Worm (Caenorhabditis elegans): ENCODE data around the gene R02D5.10.

DNA sequence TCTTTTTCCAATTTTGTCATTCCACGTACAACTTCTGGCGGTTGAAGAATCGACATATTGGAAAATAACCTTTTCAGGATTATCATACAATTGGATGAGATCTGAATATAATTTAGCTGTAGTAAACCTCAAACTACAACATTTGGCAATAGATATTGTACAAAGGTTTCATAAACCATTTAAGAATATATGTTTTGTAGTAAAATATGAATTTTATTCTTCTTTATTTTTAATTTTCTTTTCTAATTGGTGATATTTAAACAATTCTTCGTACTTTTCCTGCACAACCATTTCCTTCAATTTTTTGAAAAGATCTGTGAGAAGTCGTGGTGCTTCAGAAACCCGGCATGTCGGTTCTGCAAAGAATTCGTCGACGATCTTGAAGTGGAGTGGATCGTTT, 38.9 kb downstream of the R02D5.10 start, which contains the start of gene C53A5.17:
- no peak for TF ChIP-seq ama-1 (optimal IDR thresholded peaks at IDR 0.05)
- no peak for TF ChIP-seq ama-1 (GFP tag; optimal IDR thresholded peaks at IDR 0.05)
- no peak for TF ChIP-seq Y95B8A.8 (GFP tag; IDR thresholded peaks at IDR 0.05)
- TF ChIP-seq Y56A3A.18 (GFP tag; IDR thresholded peaks at IDR 0.05) = no peak
- no peak for TF ChIP-seq atf-7 (tag; optimal IDR thresholded peaks at IDR 0.05)
- TF ChIP-seq ceh-79 (tag; optimal IDR thresholded peaks at IDR 0.05) = no peak
- no peak for TF ChIP-seq unc-62 (GFP tag; optimal IDR thresholded peaks at IDR 0.05)
- TF ChIP-seq lag-1 (GFP tag; IDR thresholded peaks at IDR 0.05) = no peak
- TF ChIP-seq madf-6 (GFP tag; IDR thresholded peaks at IDR 0.05) = no peak
- TF ChIP-seq sea-2 (GFP tag; IDR thresholded peaks at IDR 0.05) = no peak
- no peak for TF ChIP-seq lsy-27 (tag; optimal IDR thresholded peaks at IDR 0.05; ENCODE audit: borderline replicate concordance, insufficient read depth)
- no peak for TF ChIP-seq ets-4 (GFP tag; optimal IDR thresholded peaks at IDR 0.05)
- TF ChIP-seq repo-1 (tag; optimal IDR thresholded peaks at IDR 0.05) = no peak
- TF ChIP-seq zfh-2 (GFP tag; conservative IDR thresholded peaks at IDR 0.05) = no peak

Data from whole organism, young adult.